Worm (Caenorhabditis elegans): Measurements from ENCODE around the gene D1005.6.

D1005.6 gene

DNA sequence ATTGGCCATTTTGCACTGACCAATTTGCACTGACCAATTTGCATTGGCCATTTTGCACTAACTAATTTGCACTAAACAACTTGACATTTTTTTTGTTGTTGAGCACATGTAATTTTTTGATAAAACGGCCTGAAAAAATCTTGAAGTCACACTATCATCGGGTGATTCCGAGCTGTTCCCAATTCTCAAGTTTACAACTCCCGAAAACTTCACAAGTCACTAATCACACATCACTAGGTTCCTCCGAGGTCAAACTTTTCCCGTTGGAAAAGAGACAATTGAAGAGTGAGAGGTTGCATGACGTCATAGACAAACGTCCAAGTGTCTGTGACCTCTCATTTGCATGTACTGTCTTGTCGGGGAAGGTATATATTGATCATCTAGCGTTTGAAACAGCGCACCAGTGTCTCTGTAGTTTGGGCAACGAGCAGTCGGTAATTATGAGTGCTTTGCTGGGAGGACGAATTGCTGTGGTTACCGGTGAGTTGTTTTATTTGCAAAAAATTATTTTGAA, 21.6 kb upstream of the D1005.6 start, which contains the start of the genes D1005.10 and dhs-25:
D1005.10 (minus strand) TSS at position 51 of the 514 bp plus-strand sequence.
dhs-25 (plus strand) TSS at position 398 of the 514 bp plus-strand sequence.
- TF ChIP-seq bed-1 (GFP tag; IDR thresholded peaks at IDR 0.05) (no peak), lir-1 (GFP tag; conservative IDR thresholded peaks at IDR 0.05) (no peak), atf-7 (tag; optimal IDR thresholded peaks at IDR 0.05) (peak; percentile 100), ceh-100 (GFP tag; IDR thresholded peaks at IDR 0.05) (peak; percentile 12; the same call in 1 of the 2 replicates), xnd-1 (tag; optimal IDR thresholded peaks at IDR 0.05) (no peak), zim-3 (tag; optimal IDR thresholded peaks at IDR 0.05) (no peak), nfya-2 (GFP tag; IDR thresholded peaks at IDR 0.05) (no peak), somi-1 (GFP tag; optimal IDR thresholded peaks at IDR 0.05) (peak; percentile 52), lin-40 (tag; optimal IDR thresholded peaks at IDR 0.05) (peak; percentile 73), him-1 (tag; optimal IDR thresholded peaks at IDR 0.05) (no peak), F49E8.2 (tag; optimal IDR thresholded peaks at IDR 0.05; ENCODE audit: insufficient read depth) (no peak), mcd-1 (GFP tag; IDR thresholded peaks at IDR 0.05) (peak; percentile 31; the same call in 1 of the 2 replicates), snpc-1.1 (tag; optimal IDR thresholded peaks at IDR 0.05; ENCODE audit: insufficient read depth) (no peak), ama-1 (optimal IDR thresholded peaks at IDR 0.05) (peak; percentile 32), ama-1 (GFP tag; optimal IDR thresholded peaks at IDR 0.05) (no peak), aptf-3 (GFP tag; IDR thresholded peaks at IDR 0.05) (no peak), nhr-80 (tag; optimal IDR thresholded peaks at IDR 0.05) (peak; percentile 65), pha-4 (tag; optimal IDR thresholded peaks at IDR 0.05) (peak; percentile 86), ZK185.1 (tag; optimal IDR thresholded peaks at IDR 0.05; ENCODE audit: poor library complexity, severe bottlenecking) (peak; percentile 60), unc-62 (GFP tag; optimal IDR thresholded peaks at IDR 0.05) (no peak), B0035.1 (tag; optimal IDR thresholded peaks at IDR 0.05) (no peak), B0261.1 (tag; optimal IDR thresholded peaks at IDR 0.05) (no peak), dox-1 (GFP tag; IDR thresholded peaks at IDR 0.05) (peak; percentile 39; the same call in 1 of the 2 replicates), nfyb-1 (GFP tag; IDR thresholded peaks at IDR 0.05) (peak; percentile 63; the same call in 1 of the 2 replicates), gei-17 (GFP tag; optimal IDR thresholded peaks at IDR 0.05) (peak; percentile 63), tlf-1 (GFP tag; optimal IDR thresholded peaks at IDR 0.05) (peak; percentile 55), tbp1 (GFP tag; optimal IDR thresholded peaks at IDR 0.05) (peak; percentile 45), Y53G8AR.9 (GFP tag; conservative IDR thresholded peaks at IDR 0.05) (0 out of 2 replicates have a peak, but pooled peaks have one; percentile 43), madf-10 (tag; optimal IDR thresholded peaks at IDR 0.05) (peak; percentile 28), ztf-22 (GFP tag; optimal IDR thresholded peaks at IDR 0.05) (peak; percentile 34), snpc-1.3 (tag; optimal IDR thresholded peaks at IDR 0.05; ENCODE audit: insufficient read depth) (no peak), nhr-90 (tag; optimal IDR thresholded peaks at IDR 0.05) (peak; percentile 13), nhr-27 (tag; optimal IDR thresholded peaks at IDR 0.05) (no peak), ztf-3 (GFP tag; optimal IDR thresholded peaks at IDR 0.05) (no peak), K11D2.4 (GFP tag; IDR thresholded peaks at IDR 0.05) (no peak), snpc-4 (GFP tag; optimal IDR thresholded peaks at IDR 0.05) (no peak), snpc-4 (tag; optimal IDR thresholded peaks at IDR 0.05) (peak in 2 of 4 experiments; percentile 16 to 40), mes-4 (tag; optimal IDR thresholded peaks at IDR 0.05) (no peak), cebp-1 (GFP tag; IDR thresholded peaks at IDR 0.05) (no peak), cebp-1 (tag; optimal IDR thresholded peaks at IDR 0.05) (peak; percentile 64), sptf-2 (GFP tag; optimal IDR thresholded peaks at IDR 0.05) (no peak), Y56A3A.18 (GFP tag; IDR thresholded peaks at IDR 0.05) (peak; percentile 18; the same call in 1 of the 2 replicates), let-607 (tag; optimal IDR thresholded peaks at IDR 0.05) (peak in 1 of 2 experiments; percentile 17), chd-7 (tag; optimal IDR thresholded peaks at IDR 0.05) (peak; percentile 47), ekl-4 (GFP tag; IDR thresholded peaks at IDR 0.05) (no peak), ztf-26 (tag; optimal IDR thresholded peaks at IDR 0.05) (peak; percentile 39), lin-26 (GFP tag; IDR thresholded peaks at IDR 0.05) (no peak), D2030.7 (GFP tag; IDR thresholded peaks at IDR 0.05) (no peak)
